Fruit fly (Drosophila melanogaster) whole organism, embryonic: ENCODE measurements around the gene St2.

Experiments
- Abd-B ChIP-seq: fragments of 200-800 bp; sonication (Bioruptor generic); optimal IDR thresholded peaks from 2 replicates; lab custom pipeline; 2018; ENCODE audit warnings: missing biosample characterization, mild to moderate bottlenecking, missing genetic modification characterization, moderate library complexity
- Aef1 ChIP-seq: fragments of 200-800 bp; sonication (Bioruptor generic); IDR thresholded peaks from 3 replicates; pipeline ENCODE4 v1.3.6; 2022; ENCODE audit warnings: missing biosample characterization, missing genetic modification characterization
- CG10267 ChIP-seq: fragments of 200-800 bp; sonication (Bioruptor generic); optimal IDR thresholded peaks from 2 replicates; lab custom pipeline; 2018; ENCODE audit warnings: missing biosample characterization, mild to moderate bottlenecking, missing genetic modification characterization, moderate library complexity
- CG10321 ChIP-seq: fragments of 200-800 bp; sonication (Bioruptor generic); IDR thresholded peaks from 2 replicates; pipeline ENCODE4 v1.3.6; 2022; ENCODE audit warnings: missing biosample characterization, missing genetic modification characterization
- CG10543 ChIP-seq: fragments of 200-800 bp; sonication (Bioruptor generic); optimal IDR thresholded peaks from 3 replicates; lab custom pipeline; 2017; ENCODE audit warnings: missing biosample characterization, mild to moderate bottlenecking, missing genetic modification characterization, moderate library complexity
- CG12391 ChIP-seq: fragments of 200-800 bp; sonication (Bioruptor generic); optimal IDR thresholded peaks from 3 replicates; lab custom pipeline; 2018; ENCODE audit warnings: missing biosample characterization, mild to moderate bottlenecking, missing genetic modification characterization, moderate library complexity
- CG13123 ChIP-seq: fragments of 200-800 bp; sonication (Bioruptor generic); optimal IDR thresholded peaks from 2 replicates; lab custom pipeline; 2016; ENCODE audit warnings: missing biosample characterization, missing genetic modification characterization
- CG13624 ChIP-seq: fragments of 200-800 bp; sonication (Bioruptor generic); optimal IDR thresholded peaks from 2 replicates; lab custom pipeline; 2016; ENCODE audit warnings: missing biosample characterization, missing genetic modification characterization
- CG1603 ChIP-seq: fragments of 200-800 bp; sonication (Bioruptor generic); optimal IDR thresholded peaks from 2 replicates; lab custom pipeline; 2019; ENCODE audit warnings: missing biosample characterization, mild to moderate bottlenecking, missing genetic modification characterization, moderate library complexity
- CG17359 ChIP-seq: fragments of 200-800 bp; sonication (Bioruptor generic); optimal IDR thresholded peaks from 3 replicates; lab custom pipeline; 2018; ENCODE audit warnings: missing biosample characterization, mild to moderate bottlenecking, missing genetic modification characterization, moderate library complexity
- CG18619 ChIP-seq: fragments of 200-800 bp; sonication (Bioruptor generic); optimal IDR thresholded peaks from 3 replicates; lab custom pipeline; 2017; ENCODE audit warnings: missing biosample characterization, mild to moderate bottlenecking, missing genetic modification characterization
- CG2116 ChIP-seq: fragments of 200-800 bp; sonication (Bioruptor generic); optimal IDR thresholded peaks from 3 replicates; lab custom pipeline; 2018; ENCODE audit warnings: missing biosample characterization, mild to moderate bottlenecking, missing genetic modification characterization
- CG31388 ChIP-seq: fragments of 200-800 bp; sonication (Bioruptor generic); optimal IDR thresholded peaks from 2 replicates; lab custom pipeline; 2016; ENCODE audit warnings: missing biosample characterization, missing genetic modification characterization
- CG34224 ChIP-seq: fragments of 200-800 bp; sonication (Bioruptor generic); IDR thresholded peaks from 3 replicates; pipeline ENCODE4 v1.3.6; 2022; ENCODE audit warnings: missing biosample characterization, missing genetic modification characterization; ENCODE audit not compliant: partially characterized antibody
- CG4282 ChIP-seq: fragments of 200-800 bp; sonication (Bioruptor generic); optimal IDR thresholded peaks from 2 replicates; lab custom pipeline; 2016; ENCODE audit warnings: missing biosample characterization, missing genetic modification characterization
- CG4328 ChIP-seq: fragments of 200-800 bp; sonication (Bioruptor generic); optimal IDR thresholded peaks from 3 replicates; lab custom pipeline; 2017; ENCODE audit warnings: missing biosample characterization, missing genetic modification reagents, missing genetic modification characterization
- CG4854 ChIP-seq: fragments of 200-800 bp; sonication (Bioruptor generic); optimal IDR thresholded peaks from 2 replicates; lab custom pipeline; 2016; ENCODE audit warnings: missing biosample characterization, missing genetic modification characterization, inconsistent platforms
- CG5180 ChIP-seq: fragments of 200-800 bp; sonication (Bioruptor generic); optimal IDR thresholded peaks from 3 replicates; lab custom pipeline; 2017; ENCODE audit warnings: missing biosample characterization, missing genetic modification characterization, mild to moderate bottlenecking, moderate library complexity, missing genetic modification reagents
- CG6654 ChIP-seq: fragments of 200-800 bp; sonication (Bioruptor generic); optimal IDR thresholded peaks from 2 replicates; lab custom pipeline; 2017; ENCODE audit warnings: missing biosample characterization, mild to moderate bottlenecking, missing genetic modification characterization
- CG6765 ChIP-seq: fragments of 200-800 bp; sonication (Bioruptor generic); optimal IDR thresholded peaks from 3 replicates; lab custom pipeline; 2017; ENCODE audit warnings: missing biosample characterization, mild to moderate bottlenecking, missing genetic modification characterization
- CG7556 ChIP-seq: fragments of 200-800 bp; sonication (Bioruptor generic); optimal IDR thresholded peaks from 2 replicates; lab custom pipeline; 2017; ENCODE audit warnings: missing biosample characterization, mild to moderate bottlenecking, missing genetic modification characterization
- CG9797 ChIP-seq: fragments of 200-800 bp; sonication (Bioruptor generic); optimal IDR thresholded peaks from 3 replicates; lab custom pipeline; 2018; ENCODE audit warnings: missing biosample characterization, mild to moderate bottlenecking, missing genetic modification characterization
- D19A ChIP-seq: fragments of 200-800 bp; optimal IDR thresholded peaks from 3 replicates; lab custom pipeline; 2019; ENCODE audit warnings: missing biosample characterization, mild to moderate bottlenecking, missing genetic modification characterization, moderate library complexity
- Fer1 ChIP-seq: fragments of 200-800 bp; sonication (Bioruptor generic); optimal IDR thresholded peaks from 2 replicates; lab custom pipeline; 2017; ENCODE audit warnings: missing biosample characterization, mild to moderate bottlenecking, missing genetic modification characterization
- Gsc ChIP-seq: fragments of 200-800 bp; sonication (Bioruptor generic); IDR thresholded peaks from 2 replicates; pipeline ENCODE4 v1.3.6; 2022; ENCODE audit warnings: missing biosample characterization, missing genetic modification characterization
- Hand ChIP-seq: fragments of 200-800 bp; sonication (Bioruptor generic); optimal IDR thresholded peaks from 2 replicates; lab custom pipeline; 2017; ENCODE audit warnings: mild to moderate bottlenecking, missing biosample characterization, missing genetic modification reagents, missing genetic modification characterization
- Hr3 ChIP-seq: fragments of 200-800 bp; sonication (Bioruptor generic); optimal IDR thresholded peaks from 3 replicates; lab custom pipeline; 2016; ENCODE audit warnings: missing biosample characterization, missing genetic modification characterization
- Hr78 ChIP-seq, 2 experiments: fragments of 200-800 bp in 1 of 2; fragments of >200 bp in 1 of 2; sonication (Bioruptor generic) in 1 of 2; optimal IDR thresholded peaks; 2 replicates each; lab custom pipeline; 2017 to 2019; ENCODE audit warnings: missing biosample characterization in 2 of 2, missing genetic modification characterization in 2 of 2, mild to moderate bottlenecking in 1 of 2, moderate library complexity in 1 of 2
- Lim3 ChIP-seq: fragments of 200-800 bp; sonication (Bioruptor generic); IDR thresholded peaks from 2 replicates; pipeline ENCODE4 v1.3.6; 2022; ENCODE audit warnings: missing biosample characterization, missing genetic modification characterization
- Nf-YC ChIP-seq: fragments of 200-800 bp; optimal IDR thresholded peaks from 3 replicates; lab custom pipeline; 2019; ENCODE audit warnings: missing biosample characterization, mild to moderate bottlenecking, missing genetic modification characterization, moderate library complexity
- Sox100B ChIP-seq: fragments of 200-800 bp; sonication (Bioruptor generic); optimal IDR thresholded peaks from 3 replicates; lab custom pipeline; 2018; ENCODE audit warnings: missing biosample characterization, mild to moderate bottlenecking, missing genetic modification characterization
- Sry-δ ChIP-seq: fragments of 200-800 bp; sonication (Bioruptor generic); optimal IDR thresholded peaks from 2 replicates; lab custom pipeline; 2016; ENCODE audit warnings: missing biosample characterization, missing genetic modification characterization
- Trl ChIP-seq, 3 experiments: fragments of >200 bp in 2 of 3; fragments of 200-800 bp in 1 of 3; sonication (Bioruptor generic) in 1 of 3; optimal IDR thresholded peaks; 2 replicates in 1 of 3; 3 replicates in 2 of 3; lab custom pipeline; 2016 to 2017; ENCODE audit warnings: missing biosample characterization in 1 of 3, missing genetic modification characterization in 1 of 3
- chn ChIP-seq: fragments of 200-800 bp; sonication (Bioruptor generic); optimal IDR thresholded peaks from 2 replicates; lab custom pipeline; 2016; ENCODE audit warnings: missing biosample characterization, missing genetic modification characterization
- fd64A ChIP-seq: fragments of 200-800 bp; sonication (Bioruptor generic); optimal IDR thresholded peaks from 3 replicates; lab custom pipeline; 2018; ENCODE audit warnings: missing biosample characterization, mild to moderate bottlenecking, missing genetic modification characterization
- grau ChIP-seq: fragments of 200-800 bp; optimal IDR thresholded peaks from 3 replicates; lab custom pipeline; 2019; ENCODE audit warnings: missing biosample characterization, mild to moderate bottlenecking, missing genetic modification characterization, moderate library complexity
- gt ChIP-seq: fragments of 200-800 bp; sonication (Bioruptor generic); IDR thresholded peaks from 2 replicates; pipeline ENCODE4 v1.3.6; 2022; ENCODE audit warnings: missing biosample characterization, missing genetic modification characterization
- nerfin-1 ChIP-seq: fragments of 200-800 bp; sonication (Bioruptor generic); optimal IDR thresholded peaks from 3 replicates; lab custom pipeline; 2019; ENCODE audit warnings: missing biosample characterization, mild to moderate bottlenecking, missing genetic modification characterization, moderate library complexity
- nerfin-2 ChIP-seq: fragments of 200-800 bp; sonication (Bioruptor generic); IDR thresholded peaks from 2 replicates; pipeline ENCODE4 v1.3.6; 2022; ENCODE audit warnings: missing biosample characterization, missing genetic modification characterization; ENCODE audit not compliant: partially characterized antibody
- nom ChIP-seq: fragments of 200-800 bp; sonication (Bioruptor generic); optimal IDR thresholded peaks from 2 replicates; lab custom pipeline; 2017; ENCODE audit warnings: missing biosample characterization, missing genetic modification characterization, mild to moderate bottlenecking, moderate library complexity, missing genetic modification reagents
- pan ChIP-seq, 4 experiments: fragments of >200 bp in 3 of 4; fragments of 200-800 bp in 1 of 4; sonication (Bioruptor generic) in 1 of 4; optimal IDR thresholded peaks in 3 of 4; IDR thresholded peaks in 1 of 4; 2 replicates each; pipeline versions ENCODE4 v1.3.6 to Lab custom; 2017 to 2022; ENCODE audit warnings: missing biosample characterization in 2 of 4, missing genetic modification characterization in 2 of 4, mixed read lengths in 1 of 4
- phol ChIP-seq: fragments of 200-800 bp; sonication (Bioruptor generic); optimal IDR thresholded peaks from 3 replicates; lab custom pipeline; 2018; ENCODE audit warnings: missing biosample characterization, mild to moderate bottlenecking, missing genetic modification characterization, moderate library complexity
- scrt ChIP-seq: fragments of 200-800 bp; sonication (Bioruptor generic); optimal IDR thresholded peaks from 2 replicates; lab custom pipeline; 2018; ENCODE audit warnings: missing biosample characterization, mild to moderate bottlenecking, missing genetic modification characterization, moderate library complexity
- sd ChIP-seq: fragments of 200-800 bp; sonication (Bioruptor generic); optimal IDR thresholded peaks from 3 replicates; lab custom pipeline; 2018; ENCODE audit warnings: missing biosample characterization, mild to moderate bottlenecking, missing genetic modification characterization, moderate library complexity
- tap ChIP-seq: fragments of 200-800 bp; optimal IDR thresholded peaks from 3 replicates; lab custom pipeline; 2019; ENCODE audit warnings: missing biosample characterization, mild to moderate bottlenecking, missing genetic modification characterization, moderate library complexity
- twi ChIP-seq: fragments of 200-800 bp; optimal IDR thresholded peaks from 2 replicates; lab custom pipeline; 2019; ENCODE audit warnings: missing biosample characterization, mild to moderate bottlenecking, missing genetic modification characterization, moderate library complexity
- usp ChIP-seq: fragments of >200 bp; optimal IDR thresholded peaks from 2 replicates; lab custom pipeline; 2017; ENCODE audit warnings: missing biosample characterization, missing genetic modification characterization
- zen ChIP-seq: fragments of 200-800 bp; sonication (Bioruptor generic); optimal IDR thresholded peaks from 3 replicates; lab custom pipeline; 2018; ENCODE audit warnings: missing biosample characterization, mild to moderate bottlenecking, missing genetic modification characterization, moderate library complexity

The St2 gene

dm6 chr3R:9260421-9260973, 8.9 kb downstream of the St2 start, which contains the start of gene ATP6AP2 (continued):
- peak; percentile 49 for TF ChIP-seq CG1603
- TF ChIP-seq chn (GFP tag; lab: Kevin White, UChicago): peak; percentile 61
- no peak for TF ChIP-seq Sox100B
- TF ChIP-seq scrt (GFP tag; lab: Kevin White, UChicago): peak; percentile 40
- TF ChIP-seq CG6654 (GFP tag; lab: Kevin White, UChicago): no peak
- TF ChIP-seq Nf-YC: peak; percentile 70
- TF ChIP-seq CG12391 (tag; lab: Kevin White, UChicago): peak; percentile 82
- peak; percentile 17 for TF ChIP-seq nom (GFP tag; lab: Kevin White, UChicago)
- peak; percentile 62 for TF ChIP-seq nerfin-1
- TF ChIP-seq Fer1 (GFP tag; lab: Kevin White, UChicago): peak; percentile 18
- no peak for TF ChIP-seq Gsc (GFP tag; lab: Robert Waterston, UW)
- no peak for TF ChIP-seq sd (tag; lab: Kevin White, UChicago)
- TF ChIP-seq CG5180 (GFP tag; lab: Kevin White, UChicago): no peak
- TF ChIP-seq CG10267: peak; percentile 63
- TF ChIP-seq CG34224: peak; percentile 74
- no peak for TF ChIP-seq Trl (optimal IDR thresholded peaks at IDR 0.05; lab: Kevin White, UChicago)
- TF ChIP-seq Trl (GFP tag; optimal IDR thresholded peaks at IDR 0.05; lab: Kevin White, UChicago): no peak
- peak; percentile 63 for TF ChIP-seq Sry-δ (GFP tag; lab: Kevin White, UChicago)
- peak; percentile 46 for TF ChIP-seq twi
- no peak for TF ChIP-seq gt (GFP tag; lab: Robert Waterston, UW)
- TF ChIP-seq CG4328 (GFP tag; lab: Kevin White, UChicago): peak; percentile 47
- peak; percentile 40 for TF ChIP-seq zen (tag; lab: Kevin White, UChicago)
- TF ChIP-seq CG10543 (GFP tag; lab: Kevin White, UChicago): peak; percentile 67
- peak; percentile 69 for TF ChIP-seq phol (tag; lab: Kevin White, UChicago)
- no peak for TF ChIP-seq Abd-B (GFP tag; lab: Kevin White, UChicago)
- TF ChIP-seq CG31388: no peak
- TF ChIP-seq CG18619 (GFP tag; lab: Kevin White, UChicago): no peak
- peak; percentile 16 for TF ChIP-seq CG13123 (GFP tag; lab: Kevin White, UChicago)
- TF ChIP-seq CG4282 (GFP tag; lab: Kevin White, UChicago): no peak
- TF ChIP-seq usp: no peak
- TF ChIP-seq CG4854: peak; percentile 5
- TF ChIP-seq fd64A (GFP tag; lab: Kevin White, UChicago): no peak
- TF ChIP-seq Aef1: peak; percentile 32; the same call in 1 of the 3 replicates
- TF ChIP-seq D19A (tag; lab: Kevin White, UChicago): no peak
- no peak for TF ChIP-seq Hand (GFP tag; lab: Kevin White, UChicago)
- TF ChIP-seq CG7556 (GFP tag; lab: Kevin White, UChicago): peak; percentile 33
- peak; percentile 63 for TF ChIP-seq nerfin-2 (GFP tag; lab: Robert Waterston, UW)
- TF ChIP-seq CG6765: peak; percentile 60
- TF ChIP-seq CG9797: peak; percentile 24
- TF ChIP-seq CG10321 (GFP tag; lab: Robert Waterston, UW): no peak
- no peak for TF ChIP-seq Lim3 (GFP tag; lab: Robert Waterston, UW)
- TF ChIP-seq grau: peak; percentile 68
- TF ChIP-seq CG17359 (tag; lab: Kevin White, UChicago): peak; percentile 65
- no peak for TF ChIP-seq pan (optimal IDR thresholded peaks at IDR 0.05; lab: Kevin White, UChicago)
- peak in 1 of 2 experiments; percentile 66 for TF ChIP-seq pan (GFP tag; optimal IDR thresholded peaks at IDR 0.05 in 1 of 2, IDR thresholded peaks at IDR 0.05 in 1 of 2)
- TF ChIP-seq Hr78 (GFP tag; optimal IDR thresholded peaks at IDR 0.05; lab: Kevin White, UChicago): no peak
- TF ChIP-seq Hr3: peak; percentile 52
- peak; percentile 99 for TF ChIP-seq CG2116 (GFP tag; lab: Kevin White, UChicago)
- no peak for TF ChIP-seq tap (tag; lab: Kevin White, UChicago)
- TF ChIP-seq CG13624: peak; percentile 6
